Fruit fly (Drosophila melanogaster): ENCODE measurements around the gene CG10749.

Gene CG10749

dm6 chr3L:13021727-13022126, 49.5 kb downstream of the CG10749 start (continued):
- TF ChIP-seq Scr (GFP tag; IDR thresholded peaks at IDR 0.05; ENCODE audit: partially characterized antibody): no peak
- TF ChIP-seq dpn (GFP tag; optimal IDR thresholded peaks at IDR 0.05): peak; percentile 25 to 31
- no peak for TF ChIP-seq wor (GFP tag; IDR thresholded peaks at IDR 0.05)
- TF ChIP-seq CHES-1-like (GFP tag; optimal IDR thresholded peaks at IDR 0.05): peak; percentile 7
- TF ChIP-seq Drgx (GFP tag; IDR thresholded peaks at IDR 0.05): peak; percentile 47; the same call in 1 of the 2 replicates
- TF ChIP-seq CG14014 (GFP tag; IDR thresholded peaks at IDR 0.05): 0 out of 2 replicates have a peak, but pooled peaks have one; percentile 23
- peak; percentile 20 for TF ChIP-seq CG30403 (GFP tag; optimal IDR thresholded peaks at IDR 0.05)
- TF ChIP-seq CG12769 (tag; optimal IDR thresholded peaks at IDR 0.05): peak; percentile 20
- no peak for TF ChIP-seq Tbp (GFP tag; optimal IDR thresholded peaks at IDR 0.05)
- no peak for TF ChIP-seq Deaf1 (tag; optimal IDR thresholded peaks at IDR 0.05)
- TF ChIP-seq CG12071 (GFP tag; optimal IDR thresholded peaks at IDR 0.05): peak; percentile 3
- TF ChIP-seq Optix (GFP tag; IDR thresholded peaks at IDR 0.05): no peak
- peak; percentile 71 for TF ChIP-seq sug (tag; optimal IDR thresholded peaks at IDR 0.05)
- TF ChIP-seq CG3065 (GFP tag; optimal IDR thresholded peaks at IDR 0.05): no peak

dm6 chr3L:13022160-13022853, 50.0 kb downstream of the CG10749 start, which contains the start of gene Adk2:
Gene Adk2 (minus strand): TSS chr3L:13022688.
- 0 out of 3 replicates have a peak, but pooled peaks have one; percentile 47 for TF ChIP-seq CG2889 (GFP tag; IDR thresholded peaks at IDR 0.05)
- TF ChIP-seq CG42726 (GFP tag; IDR thresholded peaks at IDR 0.05; ENCODE audit: partially characterized antibody): 0 out of 2 replicates have a peak, but pooled peaks have one; percentile 56
- peak; percentile 56 for TF ChIP-seq vvl (GFP tag; IDR thresholded peaks at IDR 0.05)
- TF ChIP-seq Bgb (GFP tag; IDR thresholded peaks at IDR 0.05; ENCODE audit: partially characterized antibody): peak; percentile 53
- peak; percentile 74 for TF ChIP-seq zf30C (GFP tag; optimal IDR thresholded peaks at IDR 0.05)
- peak; percentile 82 for TF ChIP-seq CG4360 (GFP tag; IDR thresholded peaks at IDR 0.05)
- TF ChIP-seq cas (GFP tag; IDR thresholded peaks at IDR 0.05): peak; percentile 34; the same call in 1 of the 2 replicates
- TF ChIP-seq dm (GFP tag; optimal IDR thresholded peaks at IDR 0.05): peak; percentile 62
- no peak for TF ChIP-seq CG31388 (GFP tag; optimal IDR thresholded peaks at IDR 0.05)
- TF ChIP-seq wek (GFP tag; optimal IDR thresholded peaks at IDR 0.05): no peak
- peak; percentile 47 for TF ChIP-seq sisA (GFP tag; IDR thresholded peaks at IDR 0.05)
- TF ChIP-seq CG14014 (GFP tag; IDR thresholded peaks at IDR 0.05): peak; percentile 44
- TF ChIP-seq dmrt11E (tag; optimal IDR thresholded peaks at IDR 0.05): no peak
- TF ChIP-seq sd (tag; optimal IDR thresholded peaks at IDR 0.05): peak; percentile 82
- no peak for TF ChIP-seq CG12942 (GFP tag; optimal IDR thresholded peaks at IDR 0.05)
- TF ChIP-seq CG10543 (GFP tag; optimal IDR thresholded peaks at IDR 0.05): peak; percentile 27
- no peak for TF ChIP-seq abd-A (tag; optimal IDR thresholded peaks at IDR 0.05)
- 0 out of 2 replicates have a peak, but pooled peaks have one; percentile 48 for TF ChIP-seq bbx (GFP tag; IDR thresholded peaks at IDR 0.05; ENCODE audit: partially characterized antibody)
- peak; percentile 44 for TF ChIP-seq Opbp (GFP tag; IDR thresholded peaks at IDR 0.05; ENCODE audit: partially characterized antibody)
- TF ChIP-seq CG3726 (GFP tag; IDR thresholded peaks at IDR 0.05): peak; percentile 58; the same call in 1 of the 3 replicates
- TF ChIP-seq CG33213 (GFP tag; optimal IDR thresholded peaks at IDR 0.05): peak; percentile 25
- peak; percentile 73 for TF ChIP-seq pzg (GFP tag; optimal IDR thresholded peaks at IDR 0.05)
- TF ChIP-seq tup (GFP tag; optimal IDR thresholded peaks at IDR 0.05): peak; percentile 29
- peak; percentile 3 for TF ChIP-seq Blimp-1 (GFP tag; optimal IDR thresholded peaks at IDR 0.05)
- TF ChIP-seq H15 (GFP tag; IDR thresholded peaks at IDR 0.05): 0 out of 3 replicates have a peak, but pooled peaks have one; percentile 39
- TF ChIP-seq tgo (GFP tag; IDR thresholded peaks at IDR 0.05): peak; percentile 44; the same call in 2 of the 3 replicates
- TF ChIP-seq nom (GFP tag; optimal IDR thresholded peaks at IDR 0.05): no peak
- TF ChIP-seq CrebB (tag; optimal IDR thresholded peaks at IDR 0.05): peak; percentile 7
- no peak for TF ChIP-seq tin (GFP tag; optimal IDR thresholded peaks at IDR 0.05)
- TF ChIP-seq NC2α (GFP tag; optimal IDR thresholded peaks at IDR 0.05): no peak
- TF ChIP-seq Ada2b (GFP tag; IDR thresholded peaks at IDR 0.05): peak; percentile 51
- peak; percentile 16 for TF ChIP-seq Dp (GFP tag; optimal IDR thresholded peaks at IDR 0.05)
- TF ChIP-seq Dref (GFP tag; IDR thresholded peaks at IDR 0.05): peak; percentile 54
- TF ChIP-seq ttk (GFP tag; IDR thresholded peaks at IDR 0.05): peak; percentile 24; the same call in 1 of the 2 replicates
- peak; percentile 8 for TF ChIP-seq Elba2 (GFP tag; optimal IDR thresholded peaks at IDR 0.05)
